Fruit fly (Drosophila melanogaster) Kc167 (cell line): ENCODE data around the gene Fkbp39.

Experiments
- h ChIP-seq: fragments of >200 bp; optimal IDR thresholded peaks from 3 replicates; lab custom pipeline; 2018; ENCODE audit warnings: missing external identifiers
- psq ChIP-seq: fragments of >200 bp; optimal IDR thresholded peaks from 2 replicates; lab custom pipeline; 2017; ENCODE audit warnings: missing external identifiers

- TF ChIP-seq h (lab: Kevin White, UChicago) (no peak), psq (lab: Kevin White, UChicago) (no peak)
Observed at dm6 chr3R:15293878-15294350, 39.0 kb downstream of the Fkbp39 start.
